Fruit fly (Drosophila melanogaster) whole organism, embryonic: ENCODE results near the gene Syx5.
A peak's percentile ranks its signal among the peaks of the same experiment; 100 is the strongest.

Experiments
- ATbp ChIP-seq: fragments of 200-800 bp; sonication (Bioruptor generic); optimal IDR thresholded peaks from 2 replicates; lab custom pipeline; 2017; ENCODE audit warnings: missing biosample characterization, mild to moderate bottlenecking, missing genetic modification characterization, missing genetic modification reagents
- Abd-B ChIP-seq: fragments of 200-800 bp; sonication (Bioruptor generic); optimal IDR thresholded peaks from 2 replicates; lab custom pipeline; 2018; ENCODE audit warnings: missing biosample characterization, mild to moderate bottlenecking, missing genetic modification characterization, moderate library complexity
- Atf-2 ChIP-seq: fragments of 200-800 bp; sonication (Bioruptor generic); optimal IDR thresholded peaks from 2 replicates; lab custom pipeline; 2016; ENCODE audit warnings: missing biosample characterization, missing genetic modification characterization
- BtbVII ChIP-seq: fragments of 200-800 bp; sonication (Bioruptor generic); optimal IDR thresholded peaks from 3 replicates; lab custom pipeline; 2017; ENCODE audit warnings: missing biosample characterization, mild to moderate bottlenecking, missing genetic modification characterization
- CG10274 ChIP-seq: fragments of 200-800 bp; sonication (Bioruptor generic); optimal IDR thresholded peaks from 3 replicates; lab custom pipeline; 2017; ENCODE audit warnings: missing biosample characterization, mild to moderate bottlenecking, missing genetic modification characterization
- CG10565 ChIP-seq: fragments of 200-800 bp; sonication (Bioruptor generic); optimal IDR thresholded peaks from 3 replicates; lab custom pipeline; 2016; ENCODE audit warnings: missing biosample characterization, mild to moderate bottlenecking, missing genetic modification characterization
- CG11504 ChIP-seq: fragments of 200-800 bp; sonication (Bioruptor generic); optimal IDR thresholded peaks from 3 replicates; lab custom pipeline; 2019; ENCODE audit warnings: missing biosample characterization, mild to moderate bottlenecking, missing genetic modification characterization, moderate library complexity
- CG11723 ChIP-seq: fragments of 200-800 bp; sonication (Bioruptor generic); optimal IDR thresholded peaks from 2 replicates; lab custom pipeline; 2017; ENCODE audit warnings: missing biosample characterization, mild to moderate bottlenecking, missing genetic modification characterization
- CG12104 ChIP-seq: fragments of 200-800 bp; sonication (Bioruptor generic); optimal IDR thresholded peaks from 3 replicates; lab custom pipeline; 2016; ENCODE audit warnings: missing biosample characterization, missing genetic modification characterization
- CG13775 ChIP-seq: fragments of 200-800 bp; sonication (Bioruptor generic); optimal IDR thresholded peaks from 3 replicates; lab custom pipeline; 2017; ENCODE audit warnings: missing biosample characterization, mild to moderate bottlenecking, missing genetic modification characterization
- CG15269 ChIP-seq: fragments of 200-800 bp; sonication (Bioruptor generic); optimal IDR thresholded peaks from 2 replicates; lab custom pipeline; 2018; ENCODE audit warnings: missing biosample characterization, mild to moderate bottlenecking, missing genetic modification characterization, moderate library complexity
- CG15479 ChIP-seq: fragments of 200-800 bp; sonication (Bioruptor generic); optimal IDR thresholded peaks from 3 replicates; lab custom pipeline; 2019; ENCODE audit warnings: missing biosample characterization, mild to moderate bottlenecking, missing genetic modification characterization, moderate library complexity
- CG17568 ChIP-seq: fragments of 200-800 bp; sonication (Bioruptor generic); optimal IDR thresholded peaks from 2 replicates; lab custom pipeline; 2018; ENCODE audit warnings: missing biosample characterization, mild to moderate bottlenecking, missing genetic modification characterization, moderate library complexity
- CG17912 ChIP-seq: fragments of 200-800 bp; sonication (Bioruptor generic); optimal IDR thresholded peaks from 2 replicates; lab custom pipeline; 2018; ENCODE audit warnings: missing biosample characterization, mild to moderate bottlenecking, missing genetic modification characterization
- CG1832 ChIP-seq: fragments of 200-800 bp; sonication (Bioruptor generic); optimal IDR thresholded peaks from 2 replicates; lab custom pipeline; 2017; ENCODE audit warnings: missing biosample characterization, mild to moderate bottlenecking, missing genetic modification characterization, inconsistent platforms
- CG2889 ChIP-seq: fragments of 200-800 bp; sonication (Bioruptor generic); IDR thresholded peaks from 3 replicates; pipeline ENCODE4 v1.3.6; 2022; ENCODE audit warnings: missing biosample characterization, missing genetic modification characterization
- CG31224 ChIP-seq: fragments of 200-800 bp; sonication (Bioruptor generic); IDR thresholded peaks from 2 replicates; pipeline ENCODE4 v1.3.6; 2022; ENCODE audit warnings: missing biosample characterization, missing genetic modification characterization
- CG4282 ChIP-seq: fragments of 200-800 bp; sonication (Bioruptor generic); optimal IDR thresholded peaks from 2 replicates; lab custom pipeline; 2016; ENCODE audit warnings: missing biosample characterization, missing genetic modification characterization
- CG4730 ChIP-seq: fragments of 200-800 bp; sonication (Bioruptor generic); IDR thresholded peaks from 2 replicates; pipeline ENCODE4 v1.3.6; 2022; ENCODE audit warnings: missing biosample characterization, missing genetic modification characterization
- CG6272 ChIP-seq: fragments of 200-800 bp; sonication (Bioruptor generic); IDR thresholded peaks from 2 replicates; pipeline ENCODE4 v1.3.6; 2022; ENCODE audit warnings: missing biosample characterization, missing genetic modification characterization
- CG7271 ChIP-seq: fragments of 200-800 bp; sonication (Bioruptor generic); optimal IDR thresholded peaks from 2 replicates; lab custom pipeline; 2018; ENCODE audit warnings: missing biosample characterization, mild to moderate bottlenecking, missing genetic modification characterization, moderate library complexity
- CG7839 ChIP-seq: fragments of 200-800 bp; sonication (Bioruptor generic); optimal IDR thresholded peaks from 3 replicates; lab custom pipeline; 2018; ENCODE audit warnings: missing biosample characterization, mild to moderate bottlenecking, missing genetic modification characterization, moderate library complexity
- CG8089 ChIP-seq: fragments of 200-800 bp; sonication (Bioruptor generic); optimal IDR thresholded peaks from 3 replicates; lab custom pipeline; 2016; ENCODE audit warnings: missing biosample characterization, missing genetic modification characterization
- CG9215 ChIP-seq: fragments of 200-800 bp; sonication (Bioruptor generic); IDR thresholded peaks from 2 replicates; pipeline ENCODE4 v1.3.6; 2022; ENCODE audit warnings: missing biosample characterization, missing genetic modification characterization
- CG9609 ChIP-seq: fragments of 200-800 bp; sonication (Bioruptor generic); optimal IDR thresholded peaks from 3 replicates; lab custom pipeline; 2016; ENCODE audit warnings: missing biosample characterization, missing genetic modification characterization
- Dfd ChIP-seq, 2 experiments: fragments of >200 bp; optimal IDR thresholded peaks; 2 replicates each; lab custom pipeline; 2017; ENCODE audit warnings: missing biosample characterization in 2 of 2, missing genetic modification characterization in 2 of 2
- Doc2 ChIP-seq: fragments of 200-800 bp; sonication (Bioruptor generic); IDR thresholded peaks from 2 replicates; pipeline ENCODE4 v1.3.6; 2022; ENCODE audit warnings: missing biosample characterization, missing genetic modification characterization
- Elba2 ChIP-seq: fragments of 200-800 bp; sonication (Bioruptor generic); optimal IDR thresholded peaks from 3 replicates; lab custom pipeline; 2016; ENCODE audit warnings: missing biosample characterization, missing genetic modification characterization
- HLHmδ ChIP-seq: fragments of 200-800 bp; sonication (Bioruptor generic); optimal IDR thresholded peaks from 2 replicates; lab custom pipeline; 2018; ENCODE audit warnings: missing biosample characterization, mild to moderate bottlenecking, missing genetic modification characterization, moderate library complexity
- Nf-YB ChIP-seq: fragments of 200-800 bp; sonication (Bioruptor generic); optimal IDR thresholded peaks from 3 replicates; lab custom pipeline; 2019; ENCODE audit warnings: missing biosample characterization, mild to moderate bottlenecking, missing genetic modification characterization, moderate library complexity
- Oaz ChIP-seq: fragments of 200-800 bp; sonication (Bioruptor generic); IDR thresholded peaks from 2 replicates; pipeline ENCODE4 v1.3.6; 2022; ENCODE audit warnings: missing biosample characterization, missing genetic modification characterization
- Oli ChIP-seq: fragments of 200-800 bp; sonication (Bioruptor generic); optimal IDR thresholded peaks from 2 replicates; lab custom pipeline; 2018; ENCODE audit warnings: missing biosample characterization, mild to moderate bottlenecking, missing genetic modification characterization, moderate library complexity
- Sry-β ChIP-seq: fragments of 200-800 bp; sonication (Bioruptor generic); optimal IDR thresholded peaks from 2 replicates; lab custom pipeline; 2018; ENCODE audit warnings: missing biosample characterization, mild to moderate bottlenecking, missing genetic modification characterization, moderate library complexity
- Ssrp ChIP-seq: fragments of 200-800 bp; sonication (Bioruptor generic); optimal IDR thresholded peaks from 2 replicates; lab custom pipeline; 2018; ENCODE audit warnings: missing biosample characterization, mild to moderate bottlenecking, missing genetic modification characterization, moderate library complexity
- abd-A ChIP-seq: fragments of 200-800 bp; sonication (Bioruptor generic); optimal IDR thresholded peaks from 3 replicates; lab custom pipeline; 2019; ENCODE audit warnings: missing biosample characterization, mild to moderate bottlenecking, missing genetic modification characterization, moderate library complexity
- ap ChIP-seq: fragments of 200-800 bp; sonication (Bioruptor generic); IDR thresholded peaks from 2 replicates; pipeline ENCODE4 v1.3.6; 2022; ENCODE audit warnings: missing biosample characterization, missing genetic modification characterization
- bbx ChIP-seq: fragments of 200-800 bp; sonication (Bioruptor generic); IDR thresholded peaks from 2 replicates; pipeline ENCODE4 v1.3.6; 2022; ENCODE audit warnings: missing biosample characterization, missing genetic modification characterization; ENCODE audit not compliant: partially characterized antibody
- bsh ChIP-seq, 2 experiments: fragments of 200-800 bp; sonication (Bioruptor generic); optimal IDR thresholded peaks; 2 replicates each; lab custom pipeline; 2017 to 2018; ENCODE audit warnings: mild to moderate bottlenecking in 2 of 2, missing biosample characterization in 2 of 2, missing genetic modification characterization in 2 of 2, moderate library complexity in 1 of 2
- cas ChIP-seq: fragments of 200-800 bp; sonication (Bioruptor generic); IDR thresholded peaks from 2 replicates; pipeline ENCODE4 v1.3.6; 2022; ENCODE audit warnings: missing biosample characterization, missing genetic modification characterization
- cg ChIP-seq: fragments of 200-800 bp; sonication (Bioruptor generic); optimal IDR thresholded peaks from 3 replicates; lab custom pipeline; 2019; ENCODE audit warnings: missing biosample characterization, mild to moderate bottlenecking, missing genetic modification characterization, moderate library complexity
- ci ChIP-seq: fragments of 200-800 bp; sonication (Bioruptor generic); IDR thresholded peaks from 3 replicates; pipeline ENCODE4 v1.3.6; 2022; ENCODE audit warnings: missing biosample characterization, missing genetic modification characterization
- dysf ChIP-seq: fragments of 200-800 bp; sonication (Bioruptor generic); IDR thresholded peaks from 3 replicates; pipeline ENCODE4 v1.3.6; 2022; ENCODE audit warnings: missing biosample characterization, missing genetic modification characterization
- hbn ChIP-seq: fragments of 200-800 bp; sonication (Bioruptor generic); IDR thresholded peaks from 2 replicates; pipeline ENCODE4 v1.3.6; 2022; ENCODE audit warnings: missing biosample characterization, missing genetic modification characterization; ENCODE audit not compliant: partially characterized antibody
- lov ChIP-seq, 2 experiments: fragments of 200-800 bp in 1 of 2; fragments of >200 bp in 1 of 2; sonication (Bioruptor generic) in 1 of 2; IDR thresholded peaks in 1 of 2; optimal IDR thresholded peaks in 1 of 2; 2 replicates in 1 of 2; 3 replicates in 1 of 2; pipeline versions ENCODE4 v1.3.6 to Lab custom; 2017 to 2022; ENCODE audit warnings: missing biosample characterization in 1 of 2, missing genetic modification characterization in 1 of 2
- pum ChIP-seq: fragments of 200-800 bp; sonication (Bioruptor generic); optimal IDR thresholded peaks from 2 replicates; lab custom pipeline; 2016; ENCODE audit warnings: missing biosample characterization, missing genetic modification characterization
- ranshi ChIP-seq: fragments of 200-800 bp; sonication (Bioruptor generic); IDR thresholded peaks from 2 replicates; pipeline ENCODE4 v1.3.6; 2022; ENCODE audit warnings: missing biosample characterization, missing genetic modification characterization
- ssp ChIP-seq: fragments of 200-800 bp; sonication (Bioruptor generic); IDR thresholded peaks from 2 replicates; pipeline ENCODE4 v1.3.6; 2022; ENCODE audit warnings: missing biosample characterization, missing genetic modification characterization
- yki ChIP-seq: fragments of >200 bp; optimal IDR thresholded peaks from 3 replicates; lab custom pipeline; 2018

The Syx5 gene

DNA sequence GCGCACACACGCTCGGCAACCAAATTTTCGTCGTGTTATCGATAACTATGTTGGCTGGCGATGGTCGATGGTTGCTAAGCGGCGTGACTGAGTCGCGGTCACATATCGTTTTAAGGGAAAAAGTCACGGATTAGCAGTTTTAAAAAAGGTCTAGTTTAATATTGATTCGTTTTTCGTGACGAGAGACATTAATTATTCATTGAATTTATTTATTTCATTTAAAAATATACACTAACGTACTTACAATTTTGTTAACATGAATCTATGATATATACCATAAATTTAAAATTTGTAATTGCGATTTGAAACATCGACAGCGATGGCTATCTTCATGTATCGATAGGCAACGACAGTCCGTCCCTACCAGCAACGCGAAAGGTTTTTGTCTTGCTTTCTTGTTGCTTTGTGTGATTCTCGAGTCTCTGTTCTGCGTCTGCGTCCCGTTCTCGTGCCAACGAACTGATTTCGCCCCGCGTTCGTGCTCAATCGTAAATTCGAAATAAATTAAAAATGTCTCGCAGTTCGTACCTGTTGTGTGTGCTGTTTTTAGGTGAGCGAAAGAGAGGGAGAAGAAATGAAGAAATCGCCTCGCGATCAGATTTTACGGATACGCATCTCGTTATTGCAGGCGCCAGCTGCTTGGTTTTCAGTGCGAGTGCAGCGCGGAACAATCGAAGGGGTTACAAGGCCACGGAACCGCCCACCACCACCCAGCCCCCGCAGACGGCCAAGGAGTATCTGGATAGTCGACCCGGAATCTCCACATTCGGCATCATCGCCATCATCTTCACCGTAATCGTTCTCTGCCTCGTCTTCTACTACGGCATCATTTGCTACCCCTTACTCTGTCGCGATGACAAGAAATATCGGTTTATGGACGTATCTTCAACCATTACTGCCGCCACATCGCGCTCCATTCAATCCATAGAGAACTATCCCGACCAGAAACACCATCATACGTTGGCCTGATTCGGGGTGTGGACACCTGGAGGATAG lies 45.7 kb downstream of the Syx5 start, which contains the start of the genes Hyls1, chif and CG4455 (continued):
- TF ChIP-seq CG17912 (GFP tag; lab: Kevin White, UChicago) (no peak), Sry-β (GFP tag; lab: Kevin White, UChicago) (peak; percentile 34), CG10565 (no peak), bsh (GFP tag; optimal IDR thresholded peaks at IDR 0.05; lab: Kevin White, UChicago) (no peak), cg (GFP tag; lab: Kevin White, UChicago) (no peak), cas (GFP tag; lab: Robert Waterston, UW) (no peak), CG7839 (tag; lab: Kevin White, UChicago) (peak; percentile 39), CG7271 (tag; lab: Kevin White, UChicago) (no peak), Elba2 (GFP tag; lab: Kevin White, UChicago) (no peak), ranshi (GFP tag; lab: Robert Waterston, UW) (no peak), CG13775 (GFP tag; lab: Kevin White, UChicago) (peak; percentile 54), dysf (GFP tag; lab: Robert Waterston, UW) (no peak), Dfd (GFP tag; optimal IDR thresholded peaks at IDR 0.05; lab: Kevin White, UChicago) (no peak), CG1832 (GFP tag; lab: Kevin White, UChicago) (peak; percentile 16), CG4282 (no peak), Abd-B (GFP tag; lab: Kevin White, UChicago) (peak; percentile 64), CG6272 (no peak), CG31224 (GFP tag; lab: Robert Waterston, UW) (no peak), lov (optimal IDR thresholded peaks at IDR 0.05; lab: Kevin White, UChicago) (no peak), lov (GFP tag; IDR thresholded peaks at IDR 0.05; lab: Robert Waterston, UW) (no peak), Ssrp (tag; lab: Kevin White, UChicago) (peak; percentile 32), HLHmδ (GFP tag; lab: Kevin White, UChicago) (no peak), CG4730 (GFP tag; lab: Robert Waterston, UW) (no peak), Oli (no peak), CG9215 (GFP tag; lab: Robert Waterston, UW) (peak; percentile 57), BtbVII (GFP tag; lab: Kevin White, UChicago) (no peak), ssp (0 out of 2 replicates have a peak, but pooled peaks have one; percentile 8), CG17568 (no peak), Doc2 (no peak), CG10274 (GFP tag; lab: Kevin White, UChicago) (no peak), bbx (GFP tag; lab: Robert Waterston, UW) (peak; percentile 78), ci (GFP tag; lab: Robert Waterston, UW) (peak; percentile 42; the same call in 1 of the 3 replicates), CG2889 (GFP tag; lab: Robert Waterston, UW) (no peak), pum (GFP tag; lab: Kevin White, UChicago) (no peak), CG8089 (no peak), abd-A (tag; lab: Kevin White, UChicago) (peak; percentile 25), CG12104 (GFP tag; lab: Kevin White, UChicago) (peak; percentile 38), CG15479 (peak; percentile 44), Oaz (GFP tag; lab: Robert Waterston, UW) (no peak), CG15269 (tag; lab: Kevin White, UChicago) (peak; percentile 54), yki (lab: Kevin White, UChicago) (peak; percentile 3), ap (GFP tag; lab: Robert Waterston, UW) (no peak), CG11723 (peak; percentile 32), hbn (GFP tag; lab: Robert Waterston, UW) (peak; percentile 83), CG9609 (GFP tag; lab: Kevin White, UChicago) (no peak), CG11504 (tag; lab: Kevin White, UChicago) (peak; percentile 76), ATbp (GFP tag; lab: Kevin White, UChicago) (no peak), Nf-YB (GFP tag; lab: Kevin White, UChicago) (no peak), Atf-2 (GFP tag; lab: Kevin White, UChicago) (no peak)
